Worm (Caenorhabditis elegans): ENCODE data around the gene ttr-14.
A peak's percentile ranks its signal among the peaks of the same experiment; 100 is the strongest.

Gene ttr-14

ce11 chrX:10770988-10771496 is 16.3 kb upstream of the ttr-14 start (continued):
- no peak for TF ChIP-seq fos-1 (tag; optimal IDR thresholded peaks at IDR 0.05)
- peak; percentile 90 for TF ChIP-seq nfya-1 (tag; optimal IDR thresholded peaks at IDR 0.05; ENCODE audit: insufficient read depth)
- peak; percentile 34 for TF ChIP-seq skn-1 (tag; optimal IDR thresholded peaks at IDR 0.05)
- peak; percentile 55 for TF ChIP-seq nhr-25 (tag; optimal IDR thresholded peaks at IDR 0.05)
- TF ChIP-seq aly-2 (tag; optimal IDR thresholded peaks at IDR 0.05), result no peak
- TF ChIP-seq unc-39 (tag; optimal IDR thresholded peaks at IDR 0.05), result no peak
- TF ChIP-seq sea-2 (GFP tag; optimal IDR thresholded peaks at IDR 0.05), result no peak
- peak; percentile 95 for TF ChIP-seq pha-4 (tag; optimal IDR thresholded peaks at IDR 0.05)
- TF ChIP-seq mdl-1 (tag; optimal IDR thresholded peaks at IDR 0.05), result peak; percentile 61
- TF ChIP-seq egl-27 (tag; optimal IDR thresholded peaks at IDR 0.05), result peak; percentile 36

ce11 chrX:10772165-10772584 is 15.1 kb upstream of the ttr-14 start:
- peak; percentile 75 for TF ChIP-seq pha-4 (tag; optimal IDR thresholded peaks at IDR 0.05)
- TF ChIP-seq egl-5 (tag; optimal IDR thresholded peaks at IDR 0.05), result peak; percentile 90
- peak in 1 of 3 experiments; percentile 80 for TF ChIP-seq elt-3 (tag; optimal IDR thresholded peaks at IDR 0.05)
- peak; percentile 93 for TF ChIP-seq elt-2 (tag; optimal IDR thresholded peaks at IDR 0.05)
- no peak for TF ChIP-seq zag-1 (tag; optimal IDR thresholded peaks at IDR 0.05)
- TF ChIP-seq nhr-77 (tag; optimal IDR thresholded peaks at IDR 0.05), result no peak
- TF ChIP-seq nhr-23 (tag; optimal IDR thresholded peaks at IDR 0.05), result peak; percentile 74
- TF ChIP-seq sea-2 (GFP tag; optimal IDR thresholded peaks at IDR 0.05), result no peak
- peak; percentile 50 for TF ChIP-seq nhr-25 (tag; optimal IDR thresholded peaks at IDR 0.05)
- no peak for TF ChIP-seq fkh-10 (GFP tag; optimal IDR thresholded peaks at IDR 0.05)
- TF ChIP-seq nhr-43 (tag; optimal IDR thresholded peaks at IDR 0.05; ENCODE audit: poor library complexity, severe bottlenecking), result peak; percentile 59
- TF ChIP-seq R02D3.7 (tag; optimal IDR thresholded peaks at IDR 0.05), result peak; percentile 40
- TF ChIP-seq ceh-28 (tag; optimal IDR thresholded peaks at IDR 0.05), result peak; percentile 80
- TF ChIP-seq fos-1 (tag; optimal IDR thresholded peaks at IDR 0.05), result no peak
- TF ChIP-seq nfya-1 (tag; optimal IDR thresholded peaks at IDR 0.05; ENCODE audit: insufficient read depth), result peak; percentile 68
- TF ChIP-seq lsy-12 (tag; optimal IDR thresholded peaks at IDR 0.05), result peak; percentile 30
- TF ChIP-seq ZK546.5 (tag; optimal IDR thresholded peaks at IDR 0.05), result no peak
- peak; percentile 65 for TF ChIP-seq lin-39 (tag; optimal IDR thresholded peaks at IDR 0.05)
- no peak for TF ChIP-seq lin-15B (tag; optimal IDR thresholded peaks at IDR 0.05)
- TF ChIP-seq egl-27 (tag; optimal IDR thresholded peaks at IDR 0.05), result peak; percentile 75
- peak; percentile 78 for TF ChIP-seq jun-1 (tag; optimal IDR thresholded peaks at IDR 0.05)
- TF ChIP-seq unc-62 (GFP tag; optimal IDR thresholded peaks at IDR 0.05), result peak; percentile 28
- TF ChIP-seq pqm-1 (tag; optimal IDR thresholded peaks at IDR 0.05), result peak; percentile 92

ce11 chrX:10772763-10773162 is 14.5 kb upstream of the ttr-14 start:
- no peak for TF ChIP-seq mdl-1 (tag; optimal IDR thresholded peaks at IDR 0.05)
- no peak for TF ChIP-seq nhr-76 (tag; optimal IDR thresholded peaks at IDR 0.05)
- TF ChIP-seq nhr-28 (tag; optimal IDR thresholded peaks at IDR 0.05), result no peak
- no peak for TF ChIP-seq ztf-11 (tag; optimal IDR thresholded peaks at IDR 0.05)
- TF ChIP-seq unc-62 (GFP tag; optimal IDR thresholded peaks at IDR 0.05), result no peak
- TF ChIP-seq ama-1 (optimal IDR thresholded peaks at IDR 0.05), result no peak
- peak; percentile 12 for TF ChIP-seq pqm-1 (tag; optimal IDR thresholded peaks at IDR 0.05)
- no peak for TF ChIP-seq ZK546.5 (tag; optimal IDR thresholded peaks at IDR 0.05)
- no peak for TF ChIP-seq nhr-67 (tag; optimal IDR thresholded peaks at IDR 0.05)
- no peak for TF ChIP-seq nhr-77 (tag; optimal IDR thresholded peaks at IDR 0.05)
- TF ChIP-seq nhr-25 (tag; optimal IDR thresholded peaks at IDR 0.05), result peak; percentile 68
- no peak for TF ChIP-seq nhr-237 (tag; optimal IDR thresholded peaks at IDR 0.05)
- no peak for TF ChIP-seq lsy-12 (tag; optimal IDR thresholded peaks at IDR 0.05)
- no peak for TF ChIP-seq egl-5 (tag; optimal IDR thresholded peaks at IDR 0.05)
- no peak for TF ChIP-seq tbx-2 (tag; optimal IDR thresholded peaks at IDR 0.05)
- TF ChIP-seq elt-3 (tag; optimal IDR thresholded peaks at IDR 0.05), result no peak
- TF ChIP-seq nhr-23 (tag; optimal IDR thresholded peaks at IDR 0.05), result peak; percentile 66
- no peak for TF ChIP-seq skn-1 (tag; optimal IDR thresholded peaks at IDR 0.05)
- no peak for TF ChIP-seq nhr-12 (tag; optimal IDR thresholded peaks at IDR 0.05)
- TF ChIP-seq snpc-4 (tag; optimal IDR thresholded peaks at IDR 0.05), result no peak
- TF ChIP-seq ceh-16 (tag; optimal IDR thresholded peaks at IDR 0.05), result no peak
- no peak for TF ChIP-seq mml-1 (tag; optimal IDR thresholded peaks at IDR 0.05)
- TF ChIP-seq aly-2 (tag; optimal IDR thresholded peaks at IDR 0.05), result no peak
- no peak for TF ChIP-seq lin-15B (tag; optimal IDR thresholded peaks at IDR 0.05)
- TF ChIP-seq fkh-10 (GFP tag; optimal IDR thresholded peaks at IDR 0.05), result no peak
- no peak for TF ChIP-seq eor-1 (tag; optimal IDR thresholded peaks at IDR 0.05)
- TF ChIP-seq fos-1 (tag; optimal IDR thresholded peaks at IDR 0.05), result no peak
- TF ChIP-seq nhr-11 (tag; optimal IDR thresholded peaks at IDR 0.05), result no peak
- TF ChIP-seq pha-4 (tag; optimal IDR thresholded peaks at IDR 0.05), result no peak
- peak; percentile 88 for TF ChIP-seq nhr-43 (tag; optimal IDR thresholded peaks at IDR 0.05; ENCODE audit: poor library complexity, severe bottlenecking)
- TF ChIP-seq jun-1 (tag; optimal IDR thresholded peaks at IDR 0.05), result no peak
- no peak for TF ChIP-seq ceh-28 (tag; optimal IDR thresholded peaks at IDR 0.05)
- TF ChIP-seq sea-2 (GFP tag; optimal IDR thresholded peaks at IDR 0.05), result no peak
- TF ChIP-seq elt-1 (tag; optimal IDR thresholded peaks at IDR 0.05), result no peak

All from whole organism, L3 larva.